Worm (Caenorhabditis elegans) whole organism, midembryonic: ENCODE results near the gene C07A9.12.
"Not testable (repeated sequence)": the region's sequence is repeated elsewhere in the genome, so short reads cannot be mapped to it uniquely, and the experiment has no call there.

Experiments used
- cog-1 ChIP-seq: sonication (generic microtip); optimal IDR thresholded peaks from 2 replicates; lab custom pipeline; 2016; ENCODE audit warnings: missing genetic modification characterization, missing compliant biosample characterization
- ref-1 ChIP-seq: fragments of 200-800 bp; sonication (Bioruptor generic); conservative IDR thresholded peaks from 2 replicates; pipeline ENCODE4 v1.3.6; 2022; ENCODE audit warnings: missing genetic modification reagents, missing genetic modification characterization, missing compliant biosample characterization

DNA sequence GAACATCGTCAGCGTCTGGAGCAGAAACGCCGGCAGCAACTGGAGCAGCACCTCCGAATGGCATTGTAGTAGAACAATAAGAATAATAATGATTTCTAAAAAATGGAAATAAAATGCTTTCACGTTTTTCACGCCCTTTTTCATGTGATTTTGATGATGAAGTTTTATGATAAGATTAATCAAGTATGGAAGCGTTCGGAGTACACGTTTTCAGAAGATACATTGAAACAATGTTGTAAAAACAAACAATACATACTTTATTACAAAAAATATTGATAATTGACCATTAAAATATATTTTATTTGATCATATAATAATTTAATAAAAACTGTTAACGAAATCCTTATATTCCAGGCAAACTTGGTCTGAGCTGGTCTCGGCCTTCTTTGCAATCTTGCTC, 46.1 kb downstream of the C07A9.12 start, which contains the start of gene C07A9.13:
- not testable (repeated sequence) for TF ChIP-seq cog-1 (tag; lab: Kevin White, UChicago); ref-1 (GFP tag; lab: Robert Waterston, UW)
